Fruit fly (Drosophila melanogaster) whole organism, prepupa: Measurements from ENCODE around the gene nenya.
"Not testable (repeated sequence)": the region's sequence is repeated elsewhere in the genome, so short reads cannot be mapped to it uniquely, and the experiment has no call there.

ENCODE experiments used
- CG10631 ChIP-seq: fragments of 200-800 bp; sonication (Bioruptor generic); optimal IDR thresholded peaks from 2 replicates; lab custom pipeline; 2016; ENCODE audit warnings: missing biosample characterization, missing genetic modification characterization
- CG15336 ChIP-seq: fragments of 200-800 bp; sonication (Bioruptor generic); IDR thresholded peaks from 2 replicates; pipeline ENCODE4 v1.3.6; 2022; ENCODE audit warnings: missing biosample characterization, missing genetic modification characterization
- CG1621 ChIP-seq: fragments of 200-800 bp; sonication (Bioruptor generic); optimal IDR thresholded peaks from 3 replicates; lab custom pipeline; 2018; ENCODE audit warnings: missing biosample characterization, mild to moderate bottlenecking, missing genetic modification characterization
- CG16779 ChIP-seq: fragments of 200-800 bp; sonication (Bioruptor generic); optimal IDR thresholded peaks from 3 replicates; lab custom pipeline; 2017; ENCODE audit warnings: missing biosample characterization, mild to moderate bottlenecking, missing genetic modification characterization
- CG6854 ChIP-seq: fragments of 200-800 bp; sonication (Bioruptor generic); optimal IDR thresholded peaks from 2 replicates; lab custom pipeline; 2017; ENCODE audit warnings: missing biosample characterization, mild to moderate bottlenecking, missing genetic modification characterization
- CG8632 ChIP-seq: fragments of 200-800 bp; sonication (Bioruptor generic); optimal IDR thresholded peaks from 3 replicates; lab custom pipeline; 2016; ENCODE audit warnings: missing biosample characterization, missing genetic modification characterization
- Eip78C ChIP-seq: fragments of 200-800 bp; sonication (Bioruptor generic); peaks from one replicate; lab custom pipeline; 2016; ENCODE audit warnings: missing biosample characterization, missing genetic modification characterization
- Sox15 ChIP-seq: fragments of 200-800 bp; sonication (Bioruptor generic); optimal IDR thresholded peaks from 3 replicates; lab custom pipeline; 2016; ENCODE audit warnings: missing biosample characterization, missing genetic modification characterization
- pdm3 ChIP-seq: fragments of 200-800 bp; sonication (Bioruptor generic); optimal IDR thresholded peaks from 3 replicates; lab custom pipeline; 2016; ENCODE audit warnings: missing biosample characterization, missing genetic modification characterization
- ss ChIP-seq, 2 experiments: fragments of 200-800 bp; sonication (Bioruptor generic); optimal IDR thresholded peaks; 2 replicates in 1 of 2; 3 replicates in 1 of 2; lab custom pipeline; 2017 to 2018; ENCODE audit warnings: mild to moderate bottlenecking in 2 of 2, missing biosample characterization in 2 of 2, missing genetic modification characterization in 2 of 2, moderate library complexity in 1 of 2

- TF ChIP-seq CG6854 (GFP tag; lab: Kevin White, UChicago); Sox15; CG10631 (GFP tag; lab: Kevin White, UChicago); ss (GFP tag; optimal IDR thresholded peaks at IDR 0.05; lab: Kevin White, UChicago); Eip78C (GFP tag; lab: Kevin White, UChicago); CG1621; CG16779 (tag; lab: Kevin White, UChicago); CG8632; pdm3 (GFP tag; lab: Kevin White, UChicago); CG15336 (GFP tag; lab: Robert Waterston, UW): not testable (repeated sequence)
Measured at dm6 chr3R:27960473-27960872, 32.5 kb upstream of the nenya start, which contains the start of gene CG31253.
